Worm (Caenorhabditis elegans) whole organism, L3 larva: ENCODE measurements around the gene dohh-1.

Source experiments
- ama-1 ChIP-seq: fragments of 150-350 bp; optimal IDR thresholded peaks from 2 replicates; lab custom pipeline; 2018
- ceh-82 ChIP-seq: fragments of 150-350 bp; optimal IDR thresholded peaks from 2 replicates; lab custom pipeline; 2014; ENCODE audit warnings: missing biosample characterization, missing genetic modification characterization
- daf-12 ChIP-seq: fragments of 150-350 bp; optimal IDR thresholded peaks from 2 replicates; lab custom pipeline; 2014; ENCODE audit warnings: missing biosample characterization, missing genetic modification reagents, missing genetic modification characterization
- elt-1 ChIP-seq: fragments of 150-350 bp; optimal IDR thresholded peaks from 2 replicates; lab custom pipeline; 2014; ENCODE audit warnings: missing biosample characterization, missing genetic modification characterization
- fkh-10 ChIP-seq: sonication (generic microtip); optimal IDR thresholded peaks from 2 replicates; lab custom pipeline; 2017; ENCODE audit warnings: missing biosample characterization, missing genetic modification reagents, missing genetic modification characterization
- jun-1 ChIP-seq: fragments of 150-350 bp; optimal IDR thresholded peaks from 2 replicates; lab custom pipeline; 2014; ENCODE audit warnings: missing biosample characterization, missing genetic modification reagents, missing genetic modification characterization
- mml-1 ChIP-seq: fragments of 150-350 bp; sonication (generic microtip); optimal IDR thresholded peaks from 3 replicates; lab custom pipeline; 2014; ENCODE audit warnings: missing biosample characterization, missing genetic modification characterization
- nhr-11 ChIP-seq: fragments of 150-350 bp; optimal IDR thresholded peaks from 2 replicates; lab custom pipeline; 2014; ENCODE audit warnings: missing biosample characterization, missing genetic modification characterization
- nhr-77 ChIP-seq: fragments of 150-350 bp; optimal IDR thresholded peaks from 2 replicates; lab custom pipeline; 2014; ENCODE audit warnings: missing biosample characterization, missing genetic modification characterization
- tbx-2 ChIP-seq: sonication (generic microtip); optimal IDR thresholded peaks from 2 replicates; lab custom pipeline; 2016; ENCODE audit warnings: mild to moderate bottlenecking, missing genetic modification characterization, missing compliant biosample characterization
- unc-39 ChIP-seq: sonication (generic microtip); optimal IDR thresholded peaks from 4 replicates; lab custom pipeline; 2017; ENCODE audit warnings: missing biosample characterization, missing genetic modification characterization
- unc-62 ChIP-seq: fragments of 150-350 bp; sonication (generic microtip); optimal IDR thresholded peaks from 4 replicates; lab custom pipeline; 2014; ENCODE audit warnings: missing biosample characterization, missing genetic modification reagents, missing genetic modification characterization
- zag-1 ChIP-seq: fragments of 150-350 bp; optimal IDR thresholded peaks from 2 replicates; lab custom pipeline; 2014; ENCODE audit warnings: missing biosample characterization, missing genetic modification characterization

DNA sequence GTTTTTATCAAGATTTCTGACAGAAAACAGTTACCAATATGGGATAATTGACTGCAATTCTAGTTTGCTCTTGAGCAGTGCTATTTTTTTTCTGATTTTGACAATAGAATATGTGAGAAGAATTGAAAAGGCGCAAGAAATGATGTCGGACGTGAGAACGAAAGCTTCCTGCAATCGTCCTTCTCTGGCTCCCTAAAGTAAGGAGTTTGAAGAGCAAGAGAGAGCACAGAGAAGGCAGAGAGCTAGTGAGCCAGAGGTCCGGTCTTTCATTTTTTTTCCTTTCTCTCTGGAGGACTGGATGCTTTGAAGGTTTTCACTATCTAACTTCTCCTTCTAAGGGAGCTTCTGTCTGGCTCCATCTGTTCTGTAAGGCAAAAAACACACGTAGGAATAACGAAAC lies 29.6 kb upstream of the dohh-1 start:
- TF ChIP-seq unc-62 (GFP tag; lab: Kevin White, UChicago) (no peak), jun-1 (tag; lab: Kevin White, UChicago) (no peak), nhr-77 (tag; lab: Kevin White, UChicago) (no peak), ceh-82 (tag; lab: Kevin White, UChicago) (no peak), nhr-11 (tag; lab: Kevin White, UChicago) (no peak), unc-39 (tag; lab: Kevin White, UChicago) (no peak), fkh-10 (GFP tag; lab: Kevin White, UChicago) (no peak), zag-1 (tag; lab: Kevin White, UChicago) (no peak), ama-1 (lab: Kevin White, UChicago) (peak; percentile 79), mml-1 (tag; lab: Kevin White, UChicago) (no peak), daf-12 (tag; lab: Kevin White, UChicago) (no peak), tbx-2 (tag; lab: Kevin White, UChicago) (no peak), elt-1 (no peak)
